Worm (Caenorhabditis elegans) whole organism, early embryonic: Measurements from ENCODE around the gene F15H10.9.

Experiments used
- B0310.2 ChIP-seq: sonication (generic microtip); optimal IDR thresholded peaks from 2 replicates; lab custom pipeline; 2016; ENCODE audit warnings: mild to moderate bottlenecking, missing genetic modification characterization, missing compliant biosample characterization
- F13C5.2 ChIP-seq: sonication (generic microtip); optimal IDR thresholded peaks from 2 replicates; lab custom pipeline; 2017; ENCODE audit warnings: mild to moderate bottlenecking, missing genetic modification characterization, inconsistent platforms, missing compliant biosample characterization
- aly-1 ChIP-seq: sonication (generic microtip); optimal IDR thresholded peaks from 2 replicates; lab custom pipeline; 2016; ENCODE audit warnings: missing genetic modification characterization, missing compliant biosample characterization
- ama-1 ChIP-seq: fragments of 150-350 bp; optimal IDR thresholded peaks from 2 replicates; lab custom pipeline; 2014
- ceh-13 ChIP-seq: fragments of 200-800 bp; sonication (Bioruptor generic); optimal IDR thresholded peaks from 2 replicates; lab custom pipeline; 2018; ENCODE audit warnings: mild to moderate bottlenecking, missing genetic modification characterization, missing compliant biosample characterization
- ceh-36 ChIP-seq: sonication (generic microtip); optimal IDR thresholded peaks from 2 replicates; lab custom pipeline; 2016; ENCODE audit warnings: missing genetic modification characterization, inconsistent platforms, missing compliant biosample characterization
- ets-7 ChIP-seq: sonication (generic microtip); optimal IDR thresholded peaks from 2 replicates; lab custom pipeline; 2016; ENCODE audit warnings: missing genotype, missing genetic modification characterization, missing compliant biosample characterization
- flt-1 ChIP-seq: fragments of 200-800 bp; sonication (Bioruptor generic); IDR thresholded peaks from 2 replicates; pipeline ENCODE4 v1.3.6; 2022; ENCODE audit warnings: missing genetic modification characterization, missing compliant biosample characterization
- hmbx-1 ChIP-seq: sonication (generic microtip); optimal IDR thresholded peaks from 2 replicates; lab custom pipeline; 2016; ENCODE audit warnings: mild to moderate bottlenecking, missing genetic modification characterization, missing compliant biosample characterization
- hmg-4 ChIP-seq: fragments of 200-800 bp; sonication (Bioruptor generic); optimal IDR thresholded peaks from 2 replicates; lab custom pipeline; 2018; ENCODE audit warnings: mild to moderate bottlenecking, missing genetic modification characterization, missing compliant biosample characterization
- hnd-1 ChIP-seq: sonication (generic microtip); optimal IDR thresholded peaks from 2 replicates; lab custom pipeline; 2016; ENCODE audit warnings: missing genetic modification characterization, missing compliant biosample characterization
- pes-1 ChIP-seq: fragments of 200-800 bp; sonication (Bioruptor generic); IDR thresholded peaks from 2 replicates; pipeline ENCODE4 v1.3.6; 2022; ENCODE audit warnings: missing genetic modification reagents, missing genetic modification characterization, missing compliant biosample characterization
- scrt-1 ChIP-seq: fragments of 200-800 bp; sonication (Bioruptor generic); IDR thresholded peaks from 2 replicates; pipeline ENCODE4 v1.3.6; 2022; ENCODE audit warnings: missing genetic modification characterization, missing compliant biosample characterization
- sea-1 ChIP-seq: fragments of 200-800 bp; sonication (Bioruptor generic); conservative IDR thresholded peaks from 2 replicates; pipeline ENCODE4 v1.3.6; 2022; ENCODE audit warnings: missing genetic modification characterization, missing compliant biosample characterization
- tbx-11 ChIP-seq: fragments of 200-800 bp; sonication (Bioruptor generic); IDR thresholded peaks from 2 replicates; pipeline ENCODE4 v1.3.6; 2022; ENCODE audit warnings: missing genetic modification characterization, missing compliant biosample characterization
- tbx-37 ChIP-seq: fragments of 200-800 bp; sonication (Bioruptor generic); conservative IDR thresholded peaks from 2 replicates; pipeline ENCODE4 v1.3.6; 2022; ENCODE audit warnings: missing genetic modification reagents, missing genetic modification characterization, missing compliant biosample characterization
- tra-4 ChIP-seq: sonication (generic microtip); optimal IDR thresholded peaks from 2 replicates; lab custom pipeline; 2017; ENCODE audit warnings: missing genetic modification characterization, missing compliant biosample characterization

The F15H10.9 gene

ce11 chrV:10393708-10394107 is 20.8 kb downstream of the F15H10.9 start:
- TF ChIP-seq hmbx-1 (tag; lab: Kevin White, UChicago), result no peak
- TF ChIP-seq tbx-37, result no peak
- TF ChIP-seq aly-1 (tag; lab: Kevin White, UChicago), result no peak
- no peak for TF ChIP-seq ets-7

ce11 chrV:10388318-10388717 is 26.2 kb downstream of the F15H10.9 start, which contains the start of gene AC3.5:
AC3.5 (plus strand) TSS chrV:10388527.
- TF ChIP-seq hmg-4 (GFP tag; lab: Kevin White, UChicago) (no peak), pes-1 (GFP tag; lab: Robert Waterston, UW) (no peak), sea-1 (no peak), ceh-36 (no peak)

- no peak for TF ChIP-seq hmg-4 (GFP tag; lab: Kevin White, UChicago)
- TF ChIP-seq sea-1, result no peak
- TF ChIP-seq ceh-36, result no peak
These were observed 27.1 kb downstream of the F15H10.9 start for ce11 chrV:10387412-10387811.

ce11 chrV:10383950-10384349 is 30.6 kb downstream of the F15H10.9 start, which contains the start of gene spe-10:
spe-10 (plus strand) TSS chrV:10384250.
- TF ChIP-seq tbx-11 (GFP tag; lab: Robert Waterston, UW) (no peak), ceh-36 (no peak), sea-1 (no peak)

- TF ChIP-seq pes-1 (GFP tag; lab: Robert Waterston, UW), result no peak
- TF ChIP-seq tbx-37, result no peak
- no peak for TF ChIP-seq hnd-1 (tag; lab: Kevin White, UChicago)
- no peak for TF ChIP-seq scrt-1 (GFP tag; lab: Robert Waterston, UW)
- TF ChIP-seq aly-1 (tag; lab: Kevin White, UChicago), result no peak
- TF ChIP-seq hmbx-1 (tag; lab: Kevin White, UChicago), result no peak
These were observed 32.4 kb downstream of the F15H10.9 start, which contains the start of gene pqn-2 for ce11 chrV:10382142-10382541. pqn-2 (plus strand) TSS chrV:10382442.

DNA sequence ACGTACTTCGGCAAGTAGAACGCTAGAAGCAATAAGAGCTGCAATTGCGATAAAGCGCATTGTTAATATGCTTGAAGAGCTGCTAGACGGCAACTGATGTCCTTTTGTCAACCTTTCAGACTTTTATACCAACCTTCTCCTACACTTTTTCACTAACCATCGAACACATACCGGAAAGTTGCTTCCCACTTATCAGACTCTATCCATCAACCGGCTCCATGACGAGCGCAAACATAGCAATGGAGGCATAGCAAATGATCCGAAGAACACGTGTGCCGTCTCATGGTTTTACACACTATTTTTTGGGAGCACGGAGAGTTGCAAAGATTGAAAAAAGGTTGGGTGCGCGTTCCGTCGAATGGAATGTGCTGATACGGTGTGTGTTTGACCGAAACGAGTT is 32.8 kb downstream of the F15H10.9 start, which contains the start of gene abu-1:
abu-1 (minus strand) TSS at position 101 of the 400 bp plus-strand sequence.
- no peak for TF ChIP-seq flt-1 (GFP tag; lab: Robert Waterston, UW)
- TF ChIP-seq tra-4 (tag; lab: Kevin White, UChicago), result no peak
- TF ChIP-seq sea-1, result no peak
- TF ChIP-seq hmbx-1 (tag; lab: Kevin White, UChicago), result no peak
- TF ChIP-seq tbx-37, result no peak
- no peak for TF ChIP-seq hmg-4 (GFP tag; lab: Kevin White, UChicago)
- no peak for TF ChIP-seq ceh-13 (GFP tag; lab: Kevin White, UChicago)
- no peak for TF ChIP-seq tbx-11 (GFP tag; lab: Robert Waterston, UW)

ce11 chrV:10379761-10380160 is 34.7 kb downstream of the F15H10.9 start:
- TF ChIP-seq flt-1 (GFP tag; lab: Robert Waterston, UW) (no peak), ets-7 (no peak), hmg-4 (GFP tag; lab: Kevin White, UChicago) (no peak), tbx-37 (no peak), pes-1 (GFP tag; lab: Robert Waterston, UW) (no peak), B0310.2 (no peak), scrt-1 (GFP tag; lab: Robert Waterston, UW) (no peak), tbx-11 (GFP tag; lab: Robert Waterston, UW) (no peak), aly-1 (tag; lab: Kevin White, UChicago) (no peak), F13C5.2 (no peak), ceh-13 (GFP tag; lab: Kevin White, UChicago) (no peak), sea-1 (no peak), ceh-36 (no peak), tra-4 (tag; lab: Kevin White, UChicago) (no peak), ama-1 (lab: Kevin White, UChicago) (no peak), hmbx-1 (tag; lab: Kevin White, UChicago) (no peak), hnd-1 (tag; lab: Kevin White, UChicago) (no peak)

DNA sequence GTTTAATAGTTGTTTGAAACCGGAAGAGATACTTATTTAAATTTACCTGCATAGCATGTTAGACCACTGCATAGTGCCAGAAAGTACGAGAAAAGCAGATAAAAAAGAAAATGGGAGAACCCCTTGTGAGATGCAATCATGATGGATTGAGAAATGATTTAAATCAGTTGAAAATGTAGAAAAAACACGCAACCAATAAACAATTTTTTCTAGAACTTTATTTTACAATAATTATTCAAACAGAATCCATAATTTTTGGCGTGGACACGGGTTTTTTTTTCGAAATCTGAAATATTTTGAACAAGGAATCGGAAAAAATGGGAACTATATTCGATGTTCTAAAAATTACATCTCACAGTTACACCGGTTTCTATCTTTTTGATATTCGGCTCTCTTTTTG is 35.2 kb downstream of the F15H10.9 start, which contains the start of gene AC3.12:
AC3.12 (minus strand) TSS at position 101 of the 400 bp plus-strand sequence.
- TF ChIP-seq hnd-1 (tag; lab: Kevin White, UChicago), result no peak
- TF ChIP-seq pes-1 (GFP tag; lab: Robert Waterston, UW), result no peak
- TF ChIP-seq hmg-4 (GFP tag; lab: Kevin White, UChicago), result no peak
- TF ChIP-seq hmbx-1 (tag; lab: Kevin White, UChicago), result no peak
- TF ChIP-seq flt-1 (GFP tag; lab: Robert Waterston, UW), result no peak
- TF ChIP-seq sea-1, result no peak
- TF ChIP-seq ama-1 (lab: Kevin White, UChicago), result no peak
- no peak for TF ChIP-seq B0310.2
- TF ChIP-seq tra-4 (tag; lab: Kevin White, UChicago), result no peak
- no peak for TF ChIP-seq ceh-13 (GFP tag; lab: Kevin White, UChicago)
- TF ChIP-seq scrt-1 (GFP tag; lab: Robert Waterston, UW), result no peak
- no peak for TF ChIP-seq tbx-11 (GFP tag; lab: Robert Waterston, UW)
- TF ChIP-seq F13C5.2, result no peak
- TF ChIP-seq ceh-36, result no peak
- TF ChIP-seq tbx-37, result no peak
- no peak for TF ChIP-seq ets-7
- TF ChIP-seq aly-1 (tag; lab: Kevin White, UChicago), result no peak

- no peak for TF ChIP-seq tbx-37
- TF ChIP-seq flt-1 (GFP tag; lab: Robert Waterston, UW), result no peak
- no peak for TF ChIP-seq scrt-1 (GFP tag; lab: Robert Waterston, UW)
These were observed 42.6 kb downstream of the F15H10.9 start, which contains the start of gene ugt-49 for ce11 chrV:10371951-10372350. ugt-49 (plus strand) TSS chrV:10372321.
